Worm (Caenorhabditis elegans) whole organism, L4 larva: ENCODE results near the gene F13B12.1.

Experiments used
- ama-1 ChIP-seq: fragments of 150-350 bp; optimal IDR thresholded peaks from 2 replicates; lab custom pipeline; 2014; ENCODE audit warnings: inconsistent platforms, mixed read lengths
- ctbp-1 ChIP-seq: fragments of 200-800 bp; sonication (Bioruptor generic); IDR thresholded peaks from 2 replicates; pipeline ENCODE4 v1.3.6; 2022; ENCODE audit warnings: missing genetic modification reagents, missing genetic modification characterization, missing compliant biosample characterization
- dmd-6 ChIP-seq: fragments of 200-800 bp; sonication (Bioruptor generic); IDR thresholded peaks from 2 replicates; pipeline ENCODE4 v1.3.6; 2022; ENCODE audit warnings: missing genetic modification reagents, missing genetic modification characterization, missing compliant biosample characterization
- fos-1 ChIP-seq: fragments of 150-350 bp; optimal IDR thresholded peaks from 2 replicates; lab custom pipeline; 2014; ENCODE audit warnings: missing biosample characterization, missing genetic modification characterization
- lin-39 ChIP-seq: fragments of 150-350 bp; optimal IDR thresholded peaks from 2 replicates; lab custom pipeline; 2014; ENCODE audit warnings: missing biosample characterization, missing genetic modification reagents, missing genetic modification characterization
- zip-2 ChIP-seq: fragments of 150-350 bp; optimal IDR thresholded peaks from 2 replicates; lab custom pipeline; 2014; ENCODE audit warnings: missing biosample characterization, missing genetic modification characterization

DNA sequence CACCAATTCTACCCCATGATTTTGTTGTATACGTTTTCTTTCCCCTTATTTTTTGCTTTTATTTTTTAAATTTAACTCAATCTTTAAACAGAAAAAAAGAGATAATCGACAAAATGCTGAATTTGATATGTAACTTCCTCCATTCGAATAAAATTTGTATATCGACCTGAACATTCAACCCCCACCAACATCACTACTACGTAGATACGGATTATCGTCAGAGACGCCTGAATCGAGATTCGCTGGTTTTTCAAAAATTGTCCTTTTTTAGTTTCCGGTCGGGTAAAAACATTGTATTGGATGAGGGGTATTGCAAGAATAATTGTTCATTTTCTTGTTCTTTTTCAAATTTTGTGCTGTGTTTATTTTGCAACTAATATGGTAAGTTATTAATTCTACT, 48.0 kb upstream of the F13B12.1 start, which contains the start of gene bgnt-1.1:
- TF ChIP-seq ama-1 (lab: Kevin White, UChicago), result no peak
- no peak for TF ChIP-seq fos-1 (tag; lab: Kevin White, UChicago)
- TF ChIP-seq zip-2 (tag; lab: Kevin White, UChicago), result no peak
- TF ChIP-seq dmd-6 (GFP tag; lab: Robert Waterston, UW), result no peak
- no peak for TF ChIP-seq ctbp-1 (GFP tag; lab: Robert Waterston, UW)
- TF ChIP-seq lin-39 (tag; lab: Kevin White, UChicago), result no peak
